Worm (Caenorhabditis elegans): ENCODE data around the gene bra-2.

The bra-2 gene

DNA sequence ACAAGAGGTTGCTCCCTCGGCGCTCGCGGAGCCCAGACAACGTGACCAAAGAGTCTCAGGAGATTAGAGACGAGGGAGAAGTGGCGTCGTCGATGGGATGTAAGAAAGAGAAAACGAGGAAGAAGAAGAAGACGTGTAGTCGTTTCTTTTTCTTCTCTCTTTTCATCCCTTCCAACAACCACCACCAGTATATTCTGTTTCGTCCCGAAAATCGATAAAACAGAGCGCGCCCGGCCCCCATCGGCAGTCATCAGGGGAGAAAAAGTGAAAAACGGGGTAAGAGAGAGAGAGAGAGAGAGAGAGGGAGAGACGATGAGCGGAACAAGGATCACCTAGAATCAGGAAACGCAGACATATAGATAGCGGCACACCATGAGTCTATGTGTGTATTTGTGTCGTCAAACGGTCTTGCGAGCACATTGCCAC is 23.2 kb upstream of the bra-2 start (continued):
- TF ChIP-seq hlh-8 (tag; optimal IDR thresholded peaks at IDR 0.05) (no peak), sox-4 (tag; optimal IDR thresholded peaks at IDR 0.05) (no peak), ceh-34 (tag; optimal IDR thresholded peaks at IDR 0.05) (peak; percentile 40), K02D7.2 (tag; optimal IDR thresholded peaks at IDR 0.05) (no peak), F13H6.1 (tag; optimal IDR thresholded peaks at IDR 0.05) (peak; percentile 1), fkh-10 (GFP tag; optimal IDR thresholded peaks at IDR 0.05) (peak; percentile 44), madf-2 (tag; optimal IDR thresholded peaks at IDR 0.05) (peak; percentile 13), ceh-19 (GFP tag; optimal IDR thresholded peaks at IDR 0.05) (peak; percentile 68), lim-6 (tag; optimal IDR thresholded peaks at IDR 0.05) (no peak), K09A11.1 (tag; optimal IDR thresholded peaks at IDR 0.05; ENCODE audit: insufficient read depth) (peak; percentile 46), nfya-1 (tag; optimal IDR thresholded peaks at IDR 0.05) (peak; percentile 71), ceh-2 (tag; optimal IDR thresholded peaks at IDR 0.05) (no peak), ceh-48 (tag; optimal IDR thresholded peaks at IDR 0.05) (peak; percentile 99), elt-2 (tag; optimal IDR thresholded peaks at IDR 0.05) (peak; percentile 52), syd-9 (tag; optimal IDR thresholded peaks at IDR 0.05) (peak; percentile 14)

- TF ChIP-seq syd-9 (tag; optimal IDR thresholded peaks at IDR 0.05) (no peak), ceh-34 (tag; optimal IDR thresholded peaks at IDR 0.05) (no peak), hlh-30 (tag; optimal IDR thresholded peaks at IDR 0.05; ENCODE audit: insufficient read depth) (peak; percentile 48), dmd-4 (tag; optimal IDR thresholded peaks at IDR 0.05; ENCODE audit: borderline replicate concordance) (no peak), pqm-1 (tag; optimal IDR thresholded peaks at IDR 0.05) (no peak), nhr-232 (tag; optimal IDR thresholded peaks at IDR 0.05) (no peak), hlh-8 (tag; optimal IDR thresholded peaks at IDR 0.05) (no peak), lim-6 (tag; optimal IDR thresholded peaks at IDR 0.05) (no peak), ceh-24 (tag; optimal IDR thresholded peaks at IDR 0.05) (no peak), mec-3 (tag; optimal IDR thresholded peaks at IDR 0.05; ENCODE audit: borderline replicate concordance) (no peak), odd-2 (tag; optimal IDR thresholded peaks at IDR 0.05) (no peak), nhr-11 (tag; optimal IDR thresholded peaks at IDR 0.05) (no peak), ceh-48 (tag; optimal IDR thresholded peaks at IDR 0.05) (no peak), C38D4.7 (GFP tag; optimal IDR thresholded peaks at IDR 0.05) (no peak), npax-4 (tag; optimal IDR thresholded peaks at IDR 0.05) (no peak), zip-5 (tag; optimal IDR thresholded peaks at IDR 0.05) (no peak), unc-42 (tag; optimal IDR thresholded peaks at IDR 0.05) (peak; percentile 40), ceh-31 (tag; optimal IDR thresholded peaks at IDR 0.05) (no peak)
Measured at ce11 chrIII:888983-889549, 22.0 kb upstream of the bra-2 start.

- TF ChIP-seq T23F11.4 (GFP tag; optimal IDR thresholded peaks at IDR 0.05) (no peak), pros-1 (tag; optimal IDR thresholded peaks at IDR 0.05) (no peak), ceh-45 (GFP tag; IDR thresholded peaks at IDR 0.05) (no peak), madf-2 (tag; optimal IDR thresholded peaks at IDR 0.05) (no peak), pax-1 (tag; optimal IDR thresholded peaks at IDR 0.05) (no peak), ahr-1 (tag; optimal IDR thresholded peaks at IDR 0.05) (no peak), rnt-1 (tag; optimal IDR thresholded peaks at IDR 0.05) (no peak), ceh-9 (tag; optimal IDR thresholded peaks at IDR 0.05) (no peak), ceh-30 (tag; optimal IDR thresholded peaks at IDR 0.05) (no peak), mec-3 (tag; optimal IDR thresholded peaks at IDR 0.05; ENCODE audit: borderline replicate concordance) (no peak), ceh-2 (tag; optimal IDR thresholded peaks at IDR 0.05) (no peak), K09A11.1 (tag; optimal IDR thresholded peaks at IDR 0.05; ENCODE audit: insufficient read depth) (no peak), ceh-24 (tag; optimal IDR thresholded peaks at IDR 0.05) (no peak), fax-1 (tag; optimal IDR thresholded peaks at IDR 0.05) (no peak), ttx-3 (tag; optimal IDR thresholded peaks at IDR 0.05) (no peak), gmeb-2 (tag; optimal IDR thresholded peaks at IDR 0.05) (no peak), sox-2 (GFP tag; IDR thresholded peaks at IDR 0.05) (no peak), ceh-19 (GFP tag; optimal IDR thresholded peaks at IDR 0.05) (no peak), ceh-14 (tag; optimal IDR thresholded peaks at IDR 0.05) (no peak)
Measured at ce11 chrIII:891014-891413, 20.0 kb upstream of the bra-2 start, which contains the start of gene T24C4.10. Gene T24C4.10, minus strand, starts transcription at chrIII:891243.

Measured in whole organism, late embryonic.